Worm (Caenorhabditis elegans) whole organism, L3 larva: Measurements from ENCODE around the gene K10C2.6.

Experiments
- fkh-10 ChIP-seq: sonication (generic microtip); optimal IDR thresholded peaks from 2 replicates; lab custom pipeline; 2017; ENCODE audit warnings: missing biosample characterization, missing genetic modification reagents, missing genetic modification characterization
- fos-1 ChIP-seq: fragments of 150-350 bp; optimal IDR thresholded peaks from 2 replicates; lab custom pipeline; 2014; ENCODE audit warnings: missing biosample characterization, missing genetic modification characterization
- nhr-11 ChIP-seq: fragments of 150-350 bp; optimal IDR thresholded peaks from 2 replicates; lab custom pipeline; 2014; ENCODE audit warnings: missing biosample characterization, missing genetic modification characterization
- tbx-2 ChIP-seq: sonication (generic microtip); optimal IDR thresholded peaks from 2 replicates; lab custom pipeline; 2016; ENCODE audit warnings: mild to moderate bottlenecking, missing genetic modification characterization, missing compliant biosample characterization

ce11 chrX:6499736-6500135 is 48.5 kb downstream of the K10C2.6 start, which contains the start of gene actl-1:
- TF ChIP-seq tbx-2 (tag; lab: Kevin White, UChicago) (no peak), fos-1 (tag; lab: Kevin White, UChicago) (no peak), nhr-11 (tag; lab: Kevin White, UChicago) (no peak), fkh-10 (GFP tag; lab: Kevin White, UChicago) (no peak)
